Fruit fly (Drosophila melanogaster) whole organism, pupa: ENCODE results near the gene ERR.

ENCODE experiments used
- CG10348 ChIP-seq: fragments of 200-800 bp; sonication (Bioruptor generic); IDR thresholded peaks from 2 replicates; pipeline ENCODE4 v1.3.6; 2022; ENCODE audit warnings: missing biosample characterization, missing genetic modification characterization
- CG12605 ChIP-seq: fragments of 200-800 bp; sonication (Bioruptor generic); IDR thresholded peaks from 2 replicates; pipeline ENCODE4 v1.3.6; 2022; ENCODE audit warnings: missing biosample characterization, missing genetic modification characterization
- CG13204 ChIP-seq: fragments of 200-800 bp; sonication (Bioruptor generic); optimal IDR thresholded peaks from 2 replicates; lab custom pipeline; 2018; ENCODE audit warnings: missing biosample characterization, mild to moderate bottlenecking, missing genetic modification characterization, moderate library complexity
- CG14655 ChIP-seq: fragments of 200-800 bp; sonication (Bioruptor generic); optimal IDR thresholded peaks from 3 replicates; lab custom pipeline; 2017; ENCODE audit warnings: mild to moderate bottlenecking, missing biosample characterization, missing genetic modification reagents, missing genetic modification characterization
- CG15710 ChIP-seq: fragments of 200-800 bp; sonication (Bioruptor generic); optimal IDR thresholded peaks from 2 replicates; lab custom pipeline; 2018; ENCODE audit warnings: missing biosample characterization, mild to moderate bottlenecking, missing genetic modification characterization, moderate library complexity
- CG17806 ChIP-seq: fragments of 200-800 bp; sonication (Bioruptor generic); optimal IDR thresholded peaks from 2 replicates; lab custom pipeline; 2018; ENCODE audit warnings: missing biosample characterization, mild to moderate bottlenecking, missing genetic modification characterization, moderate library complexity
- CG32121 ChIP-seq: fragments of 200-800 bp; sonication (Bioruptor generic); IDR thresholded peaks from 2 replicates; pipeline ENCODE4 v1.3.6; 2022; ENCODE audit warnings: missing biosample characterization, missing genetic modification characterization
- CG34367 ChIP-seq: fragments of 200-800 bp; sonication (Bioruptor generic); optimal IDR thresholded peaks from 2 replicates; lab custom pipeline; 2018; ENCODE audit warnings: missing biosample characterization, mild to moderate bottlenecking, missing genetic modification characterization
- CG4496 ChIP-seq: fragments of 200-800 bp; sonication (Bioruptor generic); IDR thresholded peaks from 3 replicates; pipeline ENCODE4 v1.3.6; 2022; ENCODE audit warnings: missing biosample characterization, missing genetic modification characterization
- CG8159 ChIP-seq: fragments of 200-800 bp; sonication (Bioruptor generic); optimal IDR thresholded peaks from 3 replicates; lab custom pipeline; 2018; ENCODE audit warnings: missing biosample characterization, mild to moderate bottlenecking, missing genetic modification characterization, moderate library complexity
- CG8301 ChIP-seq: fragments of 200-800 bp; sonication (Bioruptor generic); optimal IDR thresholded peaks from 2 replicates; lab custom pipeline; 2018; ENCODE audit warnings: missing biosample characterization, mild to moderate bottlenecking, missing genetic modification characterization
- CG9948 ChIP-seq: fragments of 200-800 bp; sonication (Bioruptor generic); optimal IDR thresholded peaks from 2 replicates; lab custom pipeline; 2018; ENCODE audit warnings: missing biosample characterization, mild to moderate bottlenecking, missing genetic modification characterization, moderate library complexity
- D1 ChIP-seq: fragments of 200-800 bp; sonication (Bioruptor generic); optimal IDR thresholded peaks from 2 replicates; lab custom pipeline; 2018; ENCODE audit warnings: missing biosample characterization, mild to moderate bottlenecking, missing genetic modification characterization, moderate library complexity
- EcR ChIP-seq: fragments of 200-800 bp; sonication (Bioruptor generic); optimal IDR thresholded peaks from 3 replicates; lab custom pipeline; 2019; ENCODE audit warnings: missing biosample characterization, missing genetic modification characterization, mild to moderate bottlenecking, moderate library complexity, missing genetic modification reagents
- Ets98B ChIP-seq: fragments of 200-800 bp; sonication (Bioruptor generic); IDR thresholded peaks from 2 replicates; pipeline ENCODE4 v1.3.6; 2022; ENCODE audit warnings: missing biosample characterization, missing genetic modification characterization
- Pif1A ChIP-seq: fragments of 200-800 bp; sonication (Bioruptor generic); optimal IDR thresholded peaks from 3 replicates; lab custom pipeline; 2016; ENCODE audit warnings: missing biosample characterization, missing genetic modification characterization
- Pif1B ChIP-seq: fragments of 200-800 bp; sonication (Bioruptor generic); optimal IDR thresholded peaks from 3 replicates; lab custom pipeline; 2016; ENCODE audit warnings: missing biosample characterization, missing genetic modification characterization
- Snoo ChIP-seq: fragments of 200-800 bp; sonication (Bioruptor generic); optimal IDR thresholded peaks from 3 replicates; lab custom pipeline; 2017; ENCODE audit warnings: missing biosample characterization, mild to moderate bottlenecking, missing genetic modification characterization, inconsistent platforms
- fd96Ca ChIP-seq: fragments of 200-800 bp; sonication (Bioruptor generic); IDR thresholded peaks from 3 replicates; pipeline ENCODE4 v1.3.6; 2022; ENCODE audit warnings: missing biosample characterization, missing genetic modification characterization
- gl ChIP-seq: fragments of 200-800 bp; sonication (Bioruptor generic); optimal IDR thresholded peaks from 2 replicates; lab custom pipeline; 2018; ENCODE audit warnings: missing biosample characterization, mild to moderate bottlenecking, missing genetic modification characterization
- rn ChIP-seq: fragments of 200-800 bp; sonication (Bioruptor generic); IDR thresholded peaks from 2 replicates; pipeline ENCODE4 v1.3.6; 2022; ENCODE audit warnings: missing biosample characterization, missing genetic modification characterization

Gene ERR

DNA sequence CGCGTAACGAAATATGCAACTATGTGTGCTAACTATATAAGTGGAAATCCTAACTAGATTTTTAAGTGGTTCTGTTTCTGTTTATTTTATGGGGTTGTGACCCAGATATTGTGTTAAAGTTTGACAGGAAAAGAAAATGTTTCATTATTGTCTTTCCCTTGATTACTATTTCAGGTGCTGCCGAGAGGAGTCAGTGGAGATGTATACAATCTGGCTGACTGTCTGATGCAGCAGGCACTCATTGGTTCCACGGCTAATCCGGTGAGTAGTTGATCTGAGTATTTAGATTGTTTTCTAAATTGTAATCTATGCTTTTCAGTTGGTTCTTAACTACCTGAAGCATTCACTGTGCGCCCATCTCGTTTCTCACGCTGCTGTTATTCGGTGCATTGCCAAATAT is 6.5 kb upstream of the ERR start, which contains the start of gene CG7387:
TSS of gene CG7387 (minus strand) at position 101 of the 400 bp plus-strand sequence.
- TF ChIP-seq CG15710 (tag; lab: Kevin White, UChicago) (no peak), CG10348 (GFP tag; lab: Robert Waterston, UW) (no peak), CG32121 (GFP tag; lab: Robert Waterston, UW) (no peak), Pif1A (GFP tag; lab: Kevin White, UChicago) (no peak), CG8159 (no peak), rn (GFP tag; lab: Robert Waterston, UW) (no peak), CG8301 (no peak), Ets98B (GFP tag; lab: Robert Waterston, UW) (no peak), CG17806 (no peak), D1 (no peak), Snoo (tag; lab: Kevin White, UChicago) (no peak), fd96Ca (GFP tag; lab: Robert Waterston, UW) (no peak), gl (tag; lab: Kevin White, UChicago) (no peak), CG34367 (no peak), Pif1B (no peak), CG12605 (GFP tag; lab: Robert Waterston, UW) (no peak), CG9948 (tag; lab: Kevin White, UChicago) (no peak)

DNA sequence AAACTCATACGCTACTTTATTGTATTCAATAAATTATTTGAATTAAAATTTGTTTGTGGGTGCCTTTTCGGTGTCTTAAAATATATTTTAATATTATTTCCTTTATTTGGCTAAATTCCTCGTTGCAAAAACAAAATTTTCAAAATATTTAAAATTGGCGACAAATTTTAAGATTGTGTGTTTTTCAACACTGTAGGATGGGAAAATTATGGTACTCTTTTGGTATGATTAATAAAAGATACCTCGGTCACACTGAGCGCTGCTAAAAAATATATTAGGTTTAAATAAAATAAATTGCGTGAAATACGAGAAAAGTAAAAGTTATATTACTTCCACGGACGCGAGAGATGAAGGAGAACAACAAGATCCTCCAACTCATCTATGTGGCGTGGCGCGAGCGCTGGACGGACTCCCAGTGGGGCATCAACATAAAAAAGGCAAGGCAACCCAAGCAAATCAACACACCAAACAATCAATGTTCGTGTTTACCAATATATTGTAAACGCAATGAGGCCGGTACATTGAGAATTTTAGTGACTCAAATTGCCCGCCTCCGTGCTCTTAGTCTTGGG is 4.7 kb upstream of the ERR start, which contains the start of gene MED24:
TSS of gene MED24 (plus strand) at position 229 of the 572 bp plus-strand sequence.
- TF ChIP-seq Pif1B, result no peak
- TF ChIP-seq CG10348 (GFP tag; lab: Robert Waterston, UW), result no peak
- no peak for TF ChIP-seq rn (GFP tag; lab: Robert Waterston, UW)
- TF ChIP-seq Pif1A (GFP tag; lab: Kevin White, UChicago), result no peak
- no peak for TF ChIP-seq Ets98B (GFP tag; lab: Robert Waterston, UW)
- TF ChIP-seq CG8159, result no peak
- no peak for TF ChIP-seq EcR (GFP tag; lab: Kevin White, UChicago)

DNA sequence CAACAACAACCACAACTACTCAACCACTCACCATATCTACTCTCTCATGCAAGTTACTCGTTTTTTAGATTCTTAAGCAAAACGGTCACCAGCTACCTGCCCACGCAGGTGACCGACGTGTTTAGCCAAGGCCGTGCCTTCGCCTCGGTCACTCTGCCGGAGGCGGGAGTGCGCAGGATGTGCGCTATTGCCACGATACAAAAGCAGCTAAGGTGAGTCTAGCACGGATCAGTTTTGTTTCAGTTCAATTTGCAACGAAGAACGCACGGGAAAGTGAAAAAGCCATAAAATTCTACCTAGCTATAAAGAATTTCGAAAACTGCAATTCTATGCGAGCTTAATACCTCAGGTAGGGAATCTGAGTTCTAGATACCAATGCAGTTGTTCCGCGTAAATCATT is 2.8 kb upstream of the ERR start:
- TF ChIP-seq CG14655 (GFP tag; lab: Kevin White, UChicago), result no peak
- no peak for TF ChIP-seq CG32121 (GFP tag; lab: Robert Waterston, UW)
- TF ChIP-seq rn (GFP tag; lab: Robert Waterston, UW), result no peak
- TF ChIP-seq EcR (GFP tag; lab: Kevin White, UChicago), result no peak
- TF ChIP-seq CG34367, result no peak
- no peak for TF ChIP-seq fd96Ca (GFP tag; lab: Robert Waterston, UW)
- no peak for TF ChIP-seq Ets98B (GFP tag; lab: Robert Waterston, UW)
- TF ChIP-seq CG9948 (tag; lab: Kevin White, UChicago), result no peak

DNA sequence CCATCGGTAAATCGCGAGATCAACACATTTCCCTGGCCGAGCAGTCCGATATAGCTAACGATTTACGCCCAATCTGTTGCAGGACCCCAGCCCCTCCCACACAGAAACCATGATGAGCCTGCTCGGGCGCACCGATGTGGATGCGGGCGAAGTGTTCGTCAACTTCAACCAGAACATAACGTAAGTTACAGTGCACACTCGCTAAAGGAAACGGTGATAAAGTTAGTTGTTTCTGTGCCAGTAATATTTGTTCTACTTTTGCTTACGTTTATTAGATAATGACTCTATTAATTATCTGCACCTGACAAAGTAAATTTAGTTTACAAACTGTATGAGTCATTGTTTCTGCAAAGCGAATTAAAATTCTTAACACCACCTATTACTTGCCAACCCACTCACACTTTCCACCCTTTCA is 933 bp upstream of the ERR start:
- 0 out of 2 replicates have a peak, but pooled peaks have one; percentile 30 for TF ChIP-seq CG32121 (GFP tag; lab: Robert Waterston, UW)
- peak; percentile 16; the same call in 1 of the 2 replicates for TF ChIP-seq Ets98B (GFP tag; lab: Robert Waterston, UW)
- no peak for TF ChIP-seq CG8159

DNA sequence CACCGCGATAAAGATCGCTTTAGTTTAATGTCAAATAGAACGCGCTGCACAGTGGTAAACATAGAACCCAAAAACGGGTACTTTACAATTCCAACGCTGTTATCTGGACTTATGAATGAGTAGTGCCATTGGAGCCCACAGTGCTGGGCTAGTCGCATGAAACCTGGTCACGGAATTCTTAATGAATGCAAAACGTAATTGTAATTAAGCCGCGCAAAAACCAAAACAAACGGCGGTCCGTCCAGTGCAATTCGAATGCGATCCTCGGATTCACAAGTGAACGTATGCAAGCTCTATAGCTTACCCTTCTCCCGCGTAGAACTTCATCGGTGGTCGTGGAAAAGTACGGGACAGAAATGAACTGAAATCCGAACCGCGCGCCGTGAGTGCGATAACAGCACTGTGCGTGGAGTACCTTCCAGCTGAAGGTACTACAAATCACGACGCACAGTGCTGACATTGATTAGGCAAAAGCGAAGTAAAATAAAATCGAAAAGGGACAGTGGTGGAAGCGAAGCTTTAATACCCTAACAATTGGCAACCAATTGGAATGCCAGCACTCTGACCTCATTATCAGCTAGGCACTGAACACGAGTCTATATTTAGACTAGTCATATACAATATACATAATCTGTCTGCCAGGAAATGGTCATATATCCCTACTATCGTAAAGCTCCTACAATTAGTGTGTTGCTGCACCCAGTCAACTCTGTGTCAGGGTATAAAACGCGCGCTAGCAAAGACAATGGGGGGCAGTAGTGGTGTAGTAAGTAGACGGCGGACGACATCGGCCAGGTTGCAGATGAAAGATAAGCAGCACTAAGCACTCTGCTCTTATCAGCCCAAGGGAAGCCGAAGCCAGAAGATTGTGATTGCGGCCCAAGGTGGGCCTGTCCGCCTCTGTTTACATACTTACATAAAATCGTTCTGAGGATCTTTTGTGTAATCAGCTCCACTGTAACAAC is 926 bp downstream of the ERR start:
- TF ChIP-seq CG14655 (GFP tag; lab: Kevin White, UChicago) (no peak), D1 (no peak), CG15710 (tag; lab: Kevin White, UChicago) (peak; percentile 57), Pif1A (GFP tag; lab: Kevin White, UChicago) (no peak), CG9948 (tag; lab: Kevin White, UChicago) (peak; percentile 48), CG10348 (GFP tag; lab: Robert Waterston, UW) (no peak), EcR (GFP tag; lab: Kevin White, UChicago) (peak; percentile 25), gl (tag; lab: Kevin White, UChicago) (no peak), Ets98B (GFP tag; lab: Robert Waterston, UW) (peak; percentile 53), CG34367 (peak; percentile 36), CG4496 (peak; percentile 66; the same call in 2 of the 3 replicates), CG17806 (peak; percentile 33), CG8301 (peak; percentile 59), CG32121 (GFP tag; lab: Robert Waterston, UW) (peak; percentile 42; the same call in 1 of the 2 replicates), CG12605 (GFP tag; lab: Robert Waterston, UW) (no peak), rn (GFP tag; lab: Robert Waterston, UW) (no peak), CG8159 (peak; percentile 74), fd96Ca (GFP tag; lab: Robert Waterston, UW) (peak; percentile 72), Pif1B (peak; percentile 65), Snoo (tag; lab: Kevin White, UChicago) (peak; percentile 42), CG13204 (GFP tag; lab: Kevin White, UChicago) (no peak)
